Worm (Caenorhabditis elegans) whole organism, L2 larva: ENCODE measurements around the gene F10E9.7.

Experiments
- C34F6.9 ChIP-seq: fragments of 150-350 bp; optimal IDR thresholded peaks from 2 replicates; lab custom pipeline; 2014; ENCODE audit warnings: missing biosample characterization, missing genetic modification characterization
- F13H6.1 ChIP-seq: sonication (generic microtip); optimal IDR thresholded peaks from 2 replicates; lab custom pipeline; 2016; ENCODE audit warnings: missing genetic modification characterization, missing compliant biosample characterization
- R02D3.7 ChIP-seq: fragments of 150-350 bp; optimal IDR thresholded peaks from 2 replicates; lab custom pipeline; 2014; ENCODE audit warnings: missing biosample characterization, missing genetic modification characterization
- Y55F3AM.14 ChIP-seq: fragments of 200-800 bp; sonication (Bioruptor generic); optimal IDR thresholded peaks from 2 replicates; lab custom pipeline; 2018; ENCODE audit warnings: mild to moderate bottlenecking, missing genetic modification characterization, missing compliant biosample characterization
- ZK546.5 ChIP-seq: sonication (generic microtip); optimal IDR thresholded peaks from 2 replicates; lab custom pipeline; 2017; ENCODE audit warnings: missing biosample characterization, missing genetic modification characterization
- alr-1 ChIP-seq: fragments of 150-350 bp; optimal IDR thresholded peaks from 2 replicates; lab custom pipeline; 2014; ENCODE audit warnings: missing biosample characterization, missing genetic modification characterization
- aly-2 ChIP-seq: fragments of 150-350 bp; optimal IDR thresholded peaks from 2 replicates; lab custom pipeline; 2014; ENCODE audit warnings: missing biosample characterization, missing genetic modification characterization
- ama-1 ChIP-seq: fragments of 150-350 bp; optimal IDR thresholded peaks from 2 replicates; lab custom pipeline; 2018; ENCODE audit warnings: inconsistent platforms
- blmp-1 ChIP-seq: sonication (generic microtip); optimal IDR thresholded peaks from 2 replicates; lab custom pipeline; 2017; ENCODE audit warnings: missing genetic modification characterization, mild to moderate bottlenecking, missing compliant biosample characterization, antibody characterized with exemption, moderate library complexity; ENCODE audit not compliant: insufficient read depth
- ceh-16 ChIP-seq: fragments of 150-350 bp; optimal IDR thresholded peaks from 2 replicates; lab custom pipeline; 2014; ENCODE audit warnings: missing biosample characterization, missing genetic modification characterization
- ceh-82 ChIP-seq: fragments of 150-350 bp; optimal IDR thresholded peaks from 2 replicates; lab custom pipeline; 2014; ENCODE audit warnings: missing biosample characterization, missing genetic modification characterization
- crh-2 ChIP-seq: sonication (generic microtip); optimal IDR thresholded peaks from 2 replicates; lab custom pipeline; 2017; ENCODE audit warnings: missing biosample characterization, missing genetic modification characterization
- dmd-4 ChIP-seq: sonication (generic microtip); optimal IDR thresholded peaks from 2 replicates; lab custom pipeline; 2017; ENCODE audit warnings: missing biosample characterization, missing genetic modification characterization
- egl-27 ChIP-seq: sonication (generic microtip); optimal IDR thresholded peaks from 3 replicates; lab custom pipeline; 2017; ENCODE audit warnings: missing biosample characterization, missing genetic modification reagents, missing genetic modification characterization
- elt-1 ChIP-seq: fragments of 150-350 bp; optimal IDR thresholded peaks from 2 replicates; lab custom pipeline; 2014; ENCODE audit warnings: missing biosample characterization, missing genetic modification characterization
- elt-3 ChIP-seq: sonication (generic microtip); optimal IDR thresholded peaks from 2 replicates; lab custom pipeline; 2017; ENCODE audit warnings: missing biosample characterization, missing genetic modification characterization
- fos-1 ChIP-seq: fragments of 150-350 bp; optimal IDR thresholded peaks from 2 replicates; lab custom pipeline; 2014; ENCODE audit warnings: missing biosample characterization, missing genetic modification characterization
- gmeb-1 ChIP-seq: fragments of 150-350 bp; optimal IDR thresholded peaks from 2 replicates; lab custom pipeline; 2014; ENCODE audit warnings: missing biosample characterization, missing genetic modification characterization
- lin-11 ChIP-seq: fragments of 150-350 bp; sonication (generic microtip); optimal IDR thresholded peaks from 2 replicates; lab custom pipeline; 2014; ENCODE audit warnings: missing biosample characterization, missing genetic modification characterization, inconsistent platforms, mixed read lengths
- lin-13 ChIP-seq: fragments of 150-350 bp; optimal IDR thresholded peaks from 2 replicates; lab custom pipeline; 2014; ENCODE audit warnings: missing biosample characterization, missing genetic modification reagents, missing genetic modification characterization
- lin-39 ChIP-seq: fragments of 150-350 bp; optimal IDR thresholded peaks from 2 replicates; lab custom pipeline; 2014; ENCODE audit warnings: missing biosample characterization, missing genetic modification reagents, missing genetic modification characterization
- lsy-2 ChIP-seq, 2 experiments: fragments of 150-350 bp in 1 of 2; sonication (generic microtip) in 1 of 2; optimal IDR thresholded peaks; 2 replicates each; lab custom pipeline; 2014 to 2017; ENCODE audit warnings: missing biosample characterization in 2 of 2, missing genetic modification characterization in 2 of 2
- mbf-1 ChIP-seq: sonication (generic microtip); optimal IDR thresholded peaks from 2 replicates; lab custom pipeline; 2017; ENCODE audit warnings: missing biosample characterization, missing genetic modification characterization
- mdl-1 ChIP-seq, 2 experiments: fragments of 150-350 bp in 1 of 2; sonication (generic microtip) in 1 of 2; optimal IDR thresholded peaks; 2 replicates each; lab custom pipeline; 2017; ENCODE audit warnings: missing biosample characterization in 2 of 2, missing genetic modification characterization in 2 of 2
- nhr-10 ChIP-seq: sonication (generic microtip); optimal IDR thresholded peaks from 2 replicates; lab custom pipeline; 2017; ENCODE audit warnings: missing biosample characterization, missing genetic modification characterization
- nhr-11 ChIP-seq: fragments of 150-350 bp; optimal IDR thresholded peaks from 2 replicates; lab custom pipeline; 2014; ENCODE audit warnings: missing biosample characterization, missing genetic modification characterization
- nhr-129 ChIP-seq: fragments of 150-350 bp; optimal IDR thresholded peaks from 2 replicates; lab custom pipeline; 2014; ENCODE audit warnings: missing biosample characterization, missing genetic modification characterization
- nhr-21 ChIP-seq: fragments of 150-350 bp; optimal IDR thresholded peaks from 2 replicates; lab custom pipeline; 2014; ENCODE audit warnings: missing biosample characterization, missing genetic modification characterization
- nhr-23 ChIP-seq: fragments of 150-350 bp; optimal IDR thresholded peaks from 2 replicates; lab custom pipeline; 2014; ENCODE audit warnings: missing biosample characterization, missing genetic modification reagents, missing genetic modification characterization
- nhr-237 ChIP-seq: fragments of 150-350 bp; optimal IDR thresholded peaks from 2 replicates; lab custom pipeline; 2014; ENCODE audit warnings: missing biosample characterization, missing genetic modification characterization
- nhr-25 ChIP-seq: fragments of 150-350 bp; sonication (generic microtip); optimal IDR thresholded peaks from 3 replicates; lab custom pipeline; 2014; ENCODE audit warnings: missing biosample characterization, missing genetic modification characterization
- nhr-6 ChIP-seq: fragments of 150-350 bp; optimal IDR thresholded peaks from 2 replicates; lab custom pipeline; 2014; ENCODE audit warnings: missing biosample characterization, missing genetic modification characterization
- nhr-77 ChIP-seq: fragments of 150-350 bp; optimal IDR thresholded peaks from 2 replicates; lab custom pipeline; 2014; ENCODE audit warnings: missing biosample characterization, missing genetic modification characterization
- sem-4 ChIP-seq: fragments of 150-350 bp; optimal IDR thresholded peaks from 2 replicates; lab custom pipeline; 2014; ENCODE audit warnings: missing biosample characterization, missing genetic modification reagents, missing genetic modification characterization
- skn-1 ChIP-seq: sonication (generic microtip); optimal IDR thresholded peaks from 2 replicates; lab custom pipeline; 2017; ENCODE audit warnings: missing biosample characterization, missing genetic modification characterization
- sma-3 ChIP-seq: sonication (generic microtip); optimal IDR thresholded peaks from 2 replicates; lab custom pipeline; 2016; ENCODE audit warnings: missing genetic modification reagents, missing genetic modification characterization, missing compliant biosample characterization
- sma-9 ChIP-seq, 2 experiments: fragments of 150-350 bp in 1 of 2; sonication (generic microtip) in 1 of 2; optimal IDR thresholded peaks; 2 replicates each; lab custom pipeline; 2014 to 2016; ENCODE audit warnings: missing genetic modification characterization in 2 of 2, mild to moderate bottlenecking in 1 of 2, missing biosample characterization in 1 of 2, missing compliant biosample characterization in 1 of 2, missing genetic modification reagents in 1 of 2, moderate library complexity in 1 of 2
- snpc-4 ChIP-seq: fragments of 150-350 bp; optimal IDR thresholded peaks from 2 replicates; lab custom pipeline; 2014; ENCODE audit warnings: missing biosample characterization, missing genetic modification characterization
- unc-39 ChIP-seq: fragments of 150-350 bp; optimal IDR thresholded peaks from 2 replicates; lab custom pipeline; 2014; ENCODE audit warnings: missing biosample characterization, missing genetic modification characterization
- unc-55 ChIP-seq: fragments of 150-350 bp; sonication (generic microtip); optimal IDR thresholded peaks from 3 replicates; lab custom pipeline; 2014; ENCODE audit warnings: missing biosample characterization, missing genetic modification reagents, missing genetic modification characterization
- unc-62 ChIP-seq: fragments of 150-350 bp; optimal IDR thresholded peaks from 2 replicates; lab custom pipeline; 2014; ENCODE audit warnings: missing biosample characterization, missing genetic modification reagents, missing genetic modification characterization
- zag-1 ChIP-seq: fragments of 150-350 bp; optimal IDR thresholded peaks from 2 replicates; lab custom pipeline; 2014; ENCODE audit warnings: missing biosample characterization, missing genetic modification characterization
- ztf-1 ChIP-seq: fragments of 200-800 bp; sonication (Bioruptor generic); conservative IDR thresholded peaks from 2 replicates; pipeline ENCODE4 v1.3.6; 2022; ENCODE audit warnings: missing genetic modification characterization, missing compliant biosample characterization
- ztf-11 ChIP-seq: sonication (generic microtip); optimal IDR thresholded peaks from 2 replicates; lab custom pipeline; 2017; ENCODE audit warnings: missing biosample characterization, missing genetic modification characterization
- ztf-4 ChIP-seq: fragments of 150-350 bp; optimal IDR thresholded peaks from 2 replicates; lab custom pipeline; 2014; ENCODE audit warnings: missing biosample characterization, missing genetic modification characterization

F10E9.7 gene

ce11 chrIII:8321225-8321624 lies 14.0 kb upstream of the F10E9.7 start:
- TF ChIP-seq unc-62 (no peak), C34F6.9 (no peak), crh-2 (tag; lab: Kevin White, UChicago) (peak; percentile 7), ztf-1 (GFP tag; lab: Robert Waterston, UW) (no peak), nhr-10 (no peak), dmd-4 (tag; lab: Kevin White, UChicago) (no peak), zag-1 (peak; percentile 51), nhr-25 (tag; lab: Kevin White, UChicago) (no peak), lsy-2 (tag; optimal IDR thresholded peaks at IDR 0.05; lab: Kevin White, UChicago) (peak in 1 of 2 experiments; percentile 17), ama-1 (lab: Kevin White, UChicago) (no peak), lin-11 (tag; lab: Kevin White, UChicago) (no peak), lin-13 (no peak), snpc-4 (no peak), nhr-23 (tag; lab: Kevin White, UChicago) (no peak)

- TF ChIP-seq nhr-25 (tag; lab: Kevin White, UChicago) (no peak), nhr-11 (no peak), nhr-10 (no peak), unc-62 (no peak), ama-1 (lab: Kevin White, UChicago) (no peak), sma-3 (GFP tag; lab: Kevin White, UChicago) (no peak), unc-39 (tag; lab: Kevin White, UChicago) (no peak), lsy-2 (tag; optimal IDR thresholded peaks at IDR 0.05; lab: Kevin White, UChicago) (no peak), sma-9 (GFP tag; optimal IDR thresholded peaks at IDR 0.05; lab: Kevin White, UChicago) (no peak), sma-9 (tag; optimal IDR thresholded peaks at IDR 0.05; lab: Kevin White, UChicago) (no peak), ZK546.5 (no peak), nhr-21 (tag; lab: Kevin White, UChicago) (no peak), lin-11 (tag; lab: Kevin White, UChicago) (no peak), gmeb-1 (tag; lab: Kevin White, UChicago) (no peak), ztf-1 (GFP tag; lab: Robert Waterston, UW) (no peak), F13H6.1 (no peak), crh-2 (tag; lab: Kevin White, UChicago) (no peak), snpc-4 (no peak), ceh-82 (tag; lab: Kevin White, UChicago) (no peak), egl-27 (tag; lab: Kevin White, UChicago) (no peak)
These were observed 12.9 kb upstream of the F10E9.7 start, which contains the start of gene F10E9.10 for ce11 chrIII:8320183-8320582. Gene F10E9.10 (minus strand): TSS chrIII:8320283.

- TF ChIP-seq nhr-21 (tag; lab: Kevin White, UChicago) (peak; percentile 44), C34F6.9 (peak; percentile 86), nhr-237 (tag; lab: Kevin White, UChicago) (no peak), fos-1 (tag; lab: Kevin White, UChicago) (peak; percentile 38), elt-1 (tag; lab: Kevin White, UChicago) (no peak), ZK546.5 (no peak), ztf-4 (tag; lab: Kevin White, UChicago) (no peak), nhr-23 (tag; lab: Kevin White, UChicago) (no peak), nhr-6 (tag; lab: Kevin White, UChicago) (peak; percentile 9), skn-1 (no peak), mbf-1 (tag; lab: Kevin White, UChicago) (no peak), sma-3 (GFP tag; lab: Kevin White, UChicago) (peak; percentile 82), ceh-82 (tag; lab: Kevin White, UChicago) (no peak), lsy-2 (tag; optimal IDR thresholded peaks at IDR 0.05; lab: Kevin White, UChicago) (peak; percentile 66 to 89), gmeb-1 (tag; lab: Kevin White, UChicago) (peak; percentile 94), nhr-10 (no peak), ztf-11 (no peak), ama-1 (lab: Kevin White, UChicago) (no peak), Y55F3AM.14 (GFP tag; lab: Kevin White, UChicago) (no peak), R02D3.7 (no peak), crh-2 (tag; lab: Kevin White, UChicago) (peak; percentile 74), ceh-16 (tag; lab: Kevin White, UChicago) (no peak), blmp-1 (peak; percentile 12), aly-2 (tag; lab: Kevin White, UChicago) (no peak), nhr-129 (tag; lab: Kevin White, UChicago) (peak; percentile 73), lin-13 (peak; percentile 79), unc-62 (no peak), unc-55 (peak; percentile 86), zag-1 (no peak), mdl-1 (tag; optimal IDR thresholded peaks at IDR 0.05; lab: Kevin White, UChicago) (no peak), nhr-11 (no peak), unc-39 (tag; lab: Kevin White, UChicago) (no peak), nhr-25 (tag; lab: Kevin White, UChicago) (peak; percentile 79), nhr-77 (tag; lab: Kevin White, UChicago) (no peak), dmd-4 (tag; lab: Kevin White, UChicago) (no peak), alr-1 (tag; lab: Kevin White, UChicago) (no peak), elt-3 (tag; lab: Kevin White, UChicago) (no peak), snpc-4 (no peak), sem-4 (tag; lab: Kevin White, UChicago) (peak; percentile 58), F13H6.1 (peak; percentile 84), lin-39 (tag; lab: Kevin White, UChicago) (no peak), egl-27 (tag; lab: Kevin White, UChicago) (peak; percentile 26), sma-9 (GFP tag; optimal IDR thresholded peaks at IDR 0.05; lab: Kevin White, UChicago) (peak; percentile 84), sma-9 (tag; optimal IDR thresholded peaks at IDR 0.05; lab: Kevin White, UChicago) (no peak)
These were observed 11.9 kb upstream of the F10E9.7 start, which contains the start of gene F10E9.11 for ce11 chrIII:8319100-8319499. Gene F10E9.11 (minus strand): TSS chrIII:8319260.
